Fruit fly (Drosophila melanogaster) whole organism, wandering third instar larva: ENCODE data around the gene CG15577.

Experiments used
- Abd-B ChIP-seq: fragments of >200 bp; optimal IDR thresholded peaks from 2 replicates; lab custom pipeline; 2017; ENCODE audit warnings: missing biosample characterization, missing genetic modification characterization
- CG32264 ChIP-seq: fragments of 200-800 bp; sonication (Bioruptor generic); optimal IDR thresholded peaks from 2 replicates; lab custom pipeline; 2016; ENCODE audit warnings: missing biosample characterization, missing genetic modification characterization
- CG9705 ChIP-seq: fragments of 200-800 bp; sonication (Bioruptor generic); optimal IDR thresholded peaks from 2 replicates; lab custom pipeline; 2018; ENCODE audit warnings: missing biosample characterization, mild to moderate bottlenecking, missing genetic modification characterization
- CrebA ChIP-seq: fragments of 200-800 bp; sonication (Bioruptor generic); optimal IDR thresholded peaks from 2 replicates; lab custom pipeline; 2016; ENCODE audit warnings: missing biosample characterization, mild to moderate bottlenecking, missing genetic modification characterization, borderline replicate concordance
- Dfd ChIP-seq: fragments of >200 bp; optimal IDR thresholded peaks from 2 replicates; lab custom pipeline; 2017; ENCODE audit warnings: missing biosample characterization, missing genetic modification characterization
- Dif ChIP-seq: fragments of 200-275, 200-300 bp; sonication (Bioruptor generic); optimal IDR thresholded peaks from 2 replicates; lab custom pipeline; 2018; ENCODE audit warnings: missing biosample characterization, missing genetic modification characterization; ENCODE audit not compliant: partially characterized antibody
- GATAd ChIP-seq: sonication (Bioruptor generic); optimal IDR thresholded peaks from 2 replicates; lab custom pipeline; 2016; ENCODE audit warnings: missing biosample characterization, missing genetic modification characterization
- HLH106 ChIP-seq: fragments of 200-800 bp; optimal IDR thresholded peaks from 3 replicates; lab custom pipeline; 2019; ENCODE audit warnings: missing biosample characterization, mild to moderate bottlenecking, missing genetic modification characterization, moderate library complexity
- Hnf4 ChIP-seq: fragments of 200-800 bp; sonication (Bioruptor generic); optimal IDR thresholded peaks from 2 replicates; lab custom pipeline; 2016; ENCODE audit warnings: missing biosample characterization, mild to moderate bottlenecking, missing genetic modification characterization
- Hr78 ChIP-seq: fragments of >200 bp; optimal IDR thresholded peaks from 2 replicates; lab custom pipeline; 2017; ENCODE audit warnings: missing biosample characterization, missing genetic modification characterization
- Hr83 ChIP-seq: fragments of 200-300 bp; sonication (Bioruptor generic); optimal IDR thresholded peaks from 2 replicates; lab custom pipeline; 2016; ENCODE audit warnings: missing biosample characterization, mild to moderate bottlenecking, missing genetic modification characterization, moderate library complexity; ENCODE audit not compliant: poor library complexity, severe bottlenecking
- Jra ChIP-seq: sonication (Bioruptor generic); optimal IDR thresholded peaks from 2 replicates; lab custom pipeline; 2016; ENCODE audit warnings: missing biosample characterization, missing genetic modification characterization
- Mio ChIP-seq: sonication (Bioruptor generic); optimal IDR thresholded peaks from 2 replicates; lab custom pipeline; 2016; ENCODE audit warnings: missing biosample characterization, missing genetic modification characterization
- Myc ChIP-seq: fragments of >200 bp; optimal IDR thresholded peaks from 2 replicates; lab custom pipeline; 2017
- N ChIP-seq: fragments of >200 bp; optimal IDR thresholded peaks from 2 replicates; lab custom pipeline; 2018; ENCODE audit warnings: missing biosample characterization, missing external identifiers, missing genetic modification characterization
- OdsH ChIP-seq: fragments of 200-800 bp; sonication (Bioruptor generic); optimal IDR thresholded peaks from 2 replicates; lab custom pipeline; 2016; ENCODE audit warnings: missing biosample characterization, mild to moderate bottlenecking, missing genetic modification characterization
- Rel ChIP-seq, 2 experiments: fragments of 200-800 bp; sonication (Bioruptor generic) in 1 of 2; optimal IDR thresholded peaks; 2 replicates in 1 of 2; 3 replicates in 1 of 2; lab custom pipeline; 2016 to 2019; ENCODE audit warnings: mild to moderate bottlenecking in 2 of 2, missing biosample characterization in 2 of 2, missing genetic modification characterization in 2 of 2, moderate library complexity in 1 of 2
- Sp1 ChIP-seq: fragments of 200-800 bp; sonication (Bioruptor generic); optimal IDR thresholded peaks from 3 replicates; lab custom pipeline; 2019; ENCODE audit warnings: missing biosample characterization, mild to moderate bottlenecking, missing genetic modification characterization, moderate library complexity
- Vsx2 ChIP-seq: fragments of 200-300, 225-300 bp; sonication (Bioruptor generic); optimal IDR thresholded peaks from 2 replicates; lab custom pipeline; 2018; ENCODE audit warnings: missing biosample characterization, missing genetic modification characterization; ENCODE audit not compliant: partially characterized antibody
- br ChIP-seq: fragments of 200-800 bp; sonication (Bioruptor generic); optimal IDR thresholded peaks from 2 replicates; lab custom pipeline; 2016; ENCODE audit warnings: missing biosample characterization, missing genetic modification characterization
- brk ChIP-seq: fragments of 200-800 bp; sonication (Bioruptor generic); optimal IDR thresholded peaks from 2 replicates; lab custom pipeline; 2016; ENCODE audit warnings: missing biosample characterization, mild to moderate bottlenecking, missing genetic modification characterization
- dl ChIP-seq, 2 experiments: fragments of 175-275, 200-275 bp in 1 of 2; fragments of 200-275 bp in 1 of 2; sonication (Bioruptor generic); optimal IDR thresholded peaks; lab custom pipeline; 2018; ENCODE audit warnings: mild to moderate bottlenecking in 2 of 2, missing biosample characterization in 2 of 2, missing genetic modification characterization in 2 of 2, moderate library complexity in 2 of 2; ENCODE audit not compliant: partially characterized antibody in 2 of 2, insufficient read depth in 1 of 2
- dmrt93B ChIP-seq: fragments of 200-800 bp; sonication (Bioruptor generic); optimal IDR thresholded peaks from 2 replicates; lab custom pipeline; 2018; ENCODE audit warnings: missing biosample characterization, mild to moderate bottlenecking, missing genetic modification characterization
- dsf ChIP-seq: sonication (Bioruptor generic); optimal IDR thresholded peaks from 2 replicates; lab custom pipeline; 2016; ENCODE audit warnings: missing biosample characterization, missing genetic modification characterization, borderline replicate concordance
- ey ChIP-seq: fragments of 200-800 bp; sonication (Bioruptor generic); optimal IDR thresholded peaks from 2 replicates; lab custom pipeline; 2016; ENCODE audit warnings: missing biosample characterization, missing genetic modification characterization
- foxo ChIP-seq, 2 experiments: fragments of 200-800 bp; sonication (Bioruptor generic); optimal IDR thresholded peaks; 2 replicates in 1 of 2; 3 replicates in 1 of 2; lab custom pipeline; 2016 to 2017; ENCODE audit warnings: missing biosample characterization in 2 of 2, missing genetic modification characterization in 2 of 2
- fru ChIP-seq: fragments of 200-800 bp; sonication (Bioruptor generic); optimal IDR thresholded peaks from 3 replicates; lab custom pipeline; 2016; ENCODE audit warnings: missing biosample characterization, mild to moderate bottlenecking, missing genetic modification characterization
- h ChIP-seq: fragments of 200-800 bp; sonication (Bioruptor generic); optimal IDR thresholded peaks from 3 replicates; lab custom pipeline; 2016; ENCODE audit warnings: missing biosample characterization, mild to moderate bottlenecking, missing genetic modification characterization
- jim ChIP-seq: fragments of 175-275, 200-325 bp; sonication (Bioruptor generic); optimal IDR thresholded peaks from 2 replicates; lab custom pipeline; 2016; ENCODE audit warnings: missing biosample characterization, mild to moderate bottlenecking, missing genetic modification characterization
- lola ChIP-seq: fragments of >200 bp; optimal IDR thresholded peaks from 2 replicates; lab custom pipeline; 2017; ENCODE audit warnings: missing biosample characterization, missing genetic modification characterization
- pan ChIP-seq: fragments of >200 bp; optimal IDR thresholded peaks from 2 replicates; lab custom pipeline; 2017
- psq ChIP-seq: fragments of 200-800 bp; sonication (Bioruptor generic); optimal IDR thresholded peaks from 3 replicates; lab custom pipeline; 2017; ENCODE audit warnings: missing biosample characterization, mild to moderate bottlenecking, missing genetic modification characterization, moderate library complexity
- rgr ChIP-seq: fragments of 200-800 bp; sonication (Bioruptor generic); optimal IDR thresholded peaks from 3 replicates; lab custom pipeline; 2016; ENCODE audit warnings: missing biosample characterization, mild to moderate bottlenecking, missing genetic modification characterization
- sage ChIP-seq: fragments of 200-800 bp; sonication (Bioruptor generic); optimal IDR thresholded peaks from 2 replicates; lab custom pipeline; 2016; ENCODE audit warnings: missing biosample characterization, mild to moderate bottlenecking, missing genetic modification characterization
- sv ChIP-seq: fragments of 200-800 bp; sonication (Bioruptor generic); optimal IDR thresholded peaks from 3 replicates; lab custom pipeline; 2016; ENCODE audit warnings: missing biosample characterization, missing genetic modification characterization
- tai ChIP-seq: sonication (Bioruptor generic); optimal IDR thresholded peaks from 2 replicates; lab custom pipeline; 2016; ENCODE audit warnings: missing biosample characterization, missing genetic modification characterization
- usp ChIP-seq: fragments of >200 bp; optimal IDR thresholded peaks from 2 replicates; lab custom pipeline; 2017; ENCODE audit warnings: missing biosample characterization, missing genetic modification characterization
- woc ChIP-seq: sonication (Bioruptor generic); optimal IDR thresholded peaks from 2 replicates; lab custom pipeline; 2016; ENCODE audit warnings: missing biosample characterization, mild to moderate bottlenecking, missing genetic modification characterization

Gene CG15577

DNA sequence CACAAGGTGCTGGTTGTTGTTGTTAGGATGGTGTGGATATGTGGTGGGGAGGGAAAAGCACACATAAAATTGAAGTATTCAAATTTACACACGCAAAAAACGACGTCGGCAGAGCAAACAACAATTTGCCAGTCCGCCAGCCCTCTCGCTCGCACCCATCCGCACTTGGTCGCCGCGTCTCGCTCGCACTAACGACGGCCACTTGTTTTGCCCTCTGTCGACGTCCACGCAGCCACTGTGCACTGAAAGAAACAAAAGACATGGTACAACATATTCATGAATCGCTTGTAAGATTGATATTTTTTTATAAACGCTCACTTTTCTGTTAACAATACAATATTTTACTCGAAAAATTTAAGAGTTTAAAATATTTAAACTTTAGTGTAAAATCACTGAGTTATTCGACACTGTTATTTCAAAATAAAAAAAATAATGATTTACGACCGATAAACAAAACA, 47.1 kb upstream of the CG15577 start:
- TF ChIP-seq psq (GFP tag; lab: Kevin White, UChicago) = peak; percentile 52
- peak; percentile 73 for TF ChIP-seq Hnf4 (GFP tag; lab: Kevin White, UChicago)
- no peak for TF ChIP-seq sage (GFP tag; lab: Kevin White, UChicago)
- TF ChIP-seq fru (GFP tag; lab: Kevin White, UChicago) = peak; percentile 81
- TF ChIP-seq Vsx2 (GFP tag; lab: Kevin White, UChicago) = no peak
- peak; percentile 25 for TF ChIP-seq CG32264 (GFP tag; lab: Kevin White, UChicago)
- no peak for TF ChIP-seq pan (lab: Kevin White, UChicago)
- no peak for TF ChIP-seq Mio (GFP tag; lab: Kevin White, UChicago)
- no peak for TF ChIP-seq Hr78 (GFP tag; lab: Kevin White, UChicago)
- TF ChIP-seq woc (GFP tag; lab: Kevin White, UChicago) = peak; percentile 62
- TF ChIP-seq br (GFP tag; lab: Kevin White, UChicago) = peak; percentile 76
- peak; percentile 78 for TF ChIP-seq rgr (GFP tag; lab: Kevin White, UChicago)
- no peak for TF ChIP-seq CG9705 (GFP tag; lab: Kevin White, UChicago)
- TF ChIP-seq usp = no peak
- no peak for TF ChIP-seq dsf (GFP tag; lab: Kevin White, UChicago)
- no peak for TF ChIP-seq Rel (GFP tag; optimal IDR thresholded peaks at IDR 0.05; lab: Kevin White, UChicago)
- TF ChIP-seq Rel (tag; optimal IDR thresholded peaks at IDR 0.05; lab: Kevin White, UChicago) = peak; percentile 46
- TF ChIP-seq Sp1 (GFP tag; lab: Kevin White, UChicago) = peak; percentile 76
- TF ChIP-seq CrebA (GFP tag; lab: Kevin White, UChicago) = no peak
- TF ChIP-seq Myc (lab: Kevin White, UChicago) = no peak
- TF ChIP-seq Dif (GFP tag; lab: Kevin White, UChicago) = no peak
- peak; percentile 52 for TF ChIP-seq tai
- no peak for TF ChIP-seq N
- peak in 1 of 2 experiments; percentile 32 for TF ChIP-seq dl (GFP tag; optimal IDR thresholded peaks at IDR 0.05; lab: Kevin White, UChicago; ENCODE audit: insufficient read depth in 1 of 2, partially characterized antibody in 2 of 2)
- peak; percentile 71 for TF ChIP-seq OdsH (GFP tag; lab: Kevin White, UChicago)
- TF ChIP-seq dmrt93B (GFP tag; lab: Kevin White, UChicago) = peak; percentile 60
- peak; percentile 56 for TF ChIP-seq Hr83 (GFP tag; lab: Kevin White, UChicago)
- peak; percentile 80 for TF ChIP-seq ey (GFP tag; lab: Kevin White, UChicago)
- peak; percentile 34 for TF ChIP-seq sv (GFP tag; lab: Kevin White, UChicago)
- TF ChIP-seq brk (GFP tag; lab: Kevin White, UChicago) = peak; percentile 31
- TF ChIP-seq Dfd (GFP tag; lab: Kevin White, UChicago) = no peak
- peak in 1 of 2 experiments; percentile 81 for TF ChIP-seq foxo (GFP tag; optimal IDR thresholded peaks at IDR 0.05; lab: Kevin White, UChicago)
- no peak for TF ChIP-seq jim (GFP tag; lab: Kevin White, UChicago)
- no peak for TF ChIP-seq Abd-B (GFP tag; lab: Kevin White, UChicago)
- peak; percentile 68 for TF ChIP-seq Jra
- TF ChIP-seq HLH106 (tag; lab: Kevin White, UChicago) = peak; percentile 77
- TF ChIP-seq h = peak; percentile 77
- no peak for TF ChIP-seq lola
- no peak for TF ChIP-seq GATAd (GFP tag; lab: Kevin White, UChicago)

DNA sequence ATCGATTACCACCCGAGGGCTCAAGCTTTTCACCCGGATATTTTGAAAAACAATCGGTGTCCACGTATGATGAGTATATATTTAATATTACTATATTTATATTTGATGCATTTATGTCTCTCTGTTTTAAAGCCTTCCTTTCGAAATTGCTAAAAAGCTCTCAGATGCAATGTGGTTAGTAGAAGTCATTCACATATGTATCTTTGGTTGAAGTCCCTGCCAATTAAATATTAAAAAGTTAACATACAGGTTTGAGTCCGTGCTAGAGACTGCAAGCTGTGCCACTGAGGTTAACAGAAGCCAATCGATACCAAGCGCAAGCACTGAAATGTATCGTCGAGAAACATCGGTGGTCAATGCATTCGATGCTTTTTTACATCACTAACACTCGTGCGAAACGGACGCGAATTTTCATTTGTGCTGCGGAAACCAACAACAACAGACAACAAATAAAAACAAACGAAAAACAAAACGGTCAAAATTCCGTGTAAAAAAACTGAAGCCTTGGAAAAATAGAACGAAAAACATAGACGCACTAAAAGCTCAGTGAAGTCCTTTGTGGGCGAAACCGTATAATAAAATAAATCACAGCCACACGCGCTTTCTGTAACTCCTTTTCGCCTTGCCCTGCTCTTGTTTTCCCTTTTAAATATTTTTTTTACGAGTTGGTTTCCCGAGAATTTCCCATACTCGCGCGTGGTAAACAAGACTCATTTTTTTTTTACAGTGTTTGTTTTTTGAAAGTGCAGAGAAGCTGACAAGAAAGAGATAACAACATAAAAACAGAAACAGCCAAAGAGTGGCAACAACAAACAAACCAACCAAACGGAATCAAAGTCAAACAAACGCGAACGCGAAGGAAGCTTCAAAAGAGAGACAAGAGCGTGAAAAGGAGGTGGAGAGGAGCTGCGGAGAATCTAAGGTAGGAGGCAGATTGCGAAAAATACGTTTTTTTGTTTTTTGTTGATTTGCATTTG, 45.7 kb upstream of the CG15577 start, which contains the start of gene norpA:
norpA (plus strand) TSS at position 393 of the 977 bp plus-strand sequence.
- peak; percentile 67 for TF ChIP-seq fru (GFP tag; lab: Kevin White, UChicago)
- peak; percentile 30 for TF ChIP-seq rgr (GFP tag; lab: Kevin White, UChicago)
- peak; percentile 23 for TF ChIP-seq HLH106 (tag; lab: Kevin White, UChicago)
- TF ChIP-seq br (GFP tag; lab: Kevin White, UChicago) = peak; percentile 62
- TF ChIP-seq brk (GFP tag; lab: Kevin White, UChicago) = no peak
- peak; percentile 39 for TF ChIP-seq ey (GFP tag; lab: Kevin White, UChicago)
- TF ChIP-seq dmrt93B (GFP tag; lab: Kevin White, UChicago) = no peak
- peak; percentile 24 for TF ChIP-seq woc (GFP tag; lab: Kevin White, UChicago)
- no peak for TF ChIP-seq Myc (lab: Kevin White, UChicago)
- peak; percentile 38 for TF ChIP-seq Jra
- no peak for TF ChIP-seq Mio (GFP tag; lab: Kevin White, UChicago)
- no peak for TF ChIP-seq N
- peak; percentile 47 for TF ChIP-seq h
- TF ChIP-seq psq (GFP tag; lab: Kevin White, UChicago) = peak; percentile 94
- TF ChIP-seq Hr83 (GFP tag; lab: Kevin White, UChicago) = peak; percentile 48
- TF ChIP-seq OdsH (GFP tag; lab: Kevin White, UChicago) = peak; percentile 53
- TF ChIP-seq foxo (GFP tag; optimal IDR thresholded peaks at IDR 0.05; lab: Kevin White, UChicago) = peak in 1 of 2 experiments; percentile 46
- peak; percentile 42 for TF ChIP-seq Sp1 (GFP tag; lab: Kevin White, UChicago)
